Worm (Caenorhabditis elegans) whole organism, late embryonic: ENCODE data around the gene inx-8.

Experiments used
- ceh-48 ChIP-seq: sonication (generic microtip); optimal IDR thresholded peaks from 2 replicates; lab custom pipeline; 2016; ENCODE audit warnings: missing genetic modification characterization, inconsistent platforms, missing compliant biosample characterization
- ceh-6 ChIP-seq: fragments of 200-800 bp; sonication (Bioruptor generic); optimal IDR thresholded peaks from 2 replicates; lab custom pipeline; 2018; ENCODE audit warnings: mild to moderate bottlenecking, missing genetic modification characterization, missing compliant biosample characterization
- dve-1 ChIP-seq: sonication (generic microtip); optimal IDR thresholded peaks from 2 replicates; lab custom pipeline; 2017; ENCODE audit warnings: antibody characterized with exemption, mild to moderate bottlenecking, missing genetic modification characterization, missing compliant biosample characterization
- hlh-13 ChIP-seq: fragments of 200-800 bp; sonication (Bioruptor generic); optimal IDR thresholded peaks from 2 replicates; lab custom pipeline; 2018; ENCODE audit warnings: mild to moderate bottlenecking, missing genetic modification characterization, missing compliant biosample characterization
- rnt-1 ChIP-seq: sonication (generic microtip); optimal IDR thresholded peaks from 2 replicates; lab custom pipeline; 2016; ENCODE audit warnings: missing genetic modification characterization, missing compliant biosample characterization

ce11 chrIV:11638016-11638415 lies 35.6 kb upstream of the inx-8 start, which contains the start of gene rbm-17:
- TF ChIP-seq rnt-1 (tag; lab: Kevin White, UChicago) (no peak), ceh-48 (tag; lab: Kevin White, UChicago) (no peak), ceh-6 (GFP tag; lab: Kevin White, UChicago) (no peak), dve-1 (tag; lab: Kevin White, UChicago) (no peak), hlh-13 (no peak)
